Fruit fly (Drosophila melanogaster) whole organism: ENCODE results near the gene CG14421.

Source experiments
- EcR ChIP-seq, 2 experiments: fragments of >200 bp; optimal IDR thresholded peaks; 2 replicates each; lab custom pipeline; 2017; ENCODE audit warnings: missing biosample characterization in 2 of 2, missing genetic modification characterization in 2 of 2, missing genetic modification reagents in 2 of 2
- pan ChIP-seq: fragments of >200 bp; optimal IDR thresholded peaks from 2 replicates; lab custom pipeline; 2017
- psq ChIP-seq: fragments of >200 bp; optimal IDR thresholded peaks from 2 replicates; lab custom pipeline; 2017
- usp ChIP-seq: fragments of >200 bp; optimal IDR thresholded peaks from 2 replicates; lab custom pipeline; 2017; ENCODE audit warnings: missing biosample characterization, missing genetic modification characterization, mixed read lengths

dm6 chrX:2919742-2920141 is 21.5 kb upstream of the CG14421 start, which contains the start of gene CG3588:
- TF ChIP-seq pan (lab: Kevin White, UChicago) (no peak), usp (GFP tag; lab: Kevin White, UChicago) (no peak), psq (lab: Kevin White, UChicago) (no peak), EcR (GFP tag; optimal IDR thresholded peaks at IDR 0.05; lab: Kevin White, UChicago) (no peak)
